Worm (Caenorhabditis elegans): Measurements from ENCODE around the gene F40G12.10.

ce11 chrV:14290636-14291035 lies 7.3 kb downstream of the F40G12.10 start, which contains the start of gene F14D7.18:
- TF ChIP-seq hlh-8 (tag; optimal IDR thresholded peaks at IDR 0.05), result no peak
- no peak for TF ChIP-seq ceh-22 (tag; optimal IDR thresholded peaks at IDR 0.05)
- no peak for TF ChIP-seq unc-3 (GFP tag; conservative IDR thresholded peaks at IDR 0.05)
- TF ChIP-seq unc-3 (tag; optimal IDR thresholded peaks at IDR 0.05), result no peak
- TF ChIP-seq ref-2 (tag; optimal IDR thresholded peaks at IDR 0.05), result no peak
- TF ChIP-seq pat-9 (tag; optimal IDR thresholded peaks at IDR 0.05), result no peak
- TF ChIP-seq ceh-24 (tag; optimal IDR thresholded peaks at IDR 0.05), result no peak
- no peak for TF ChIP-seq pha-2 (tag; optimal IDR thresholded peaks at IDR 0.05)
- TF ChIP-seq hlh-6 (tag; optimal IDR thresholded peaks at IDR 0.05), result no peak
- no peak for TF ChIP-seq C38D4.7 (GFP tag; optimal IDR thresholded peaks at IDR 0.05)
